Worm (Caenorhabditis elegans): ENCODE data around the gene sqst-2.
A peak's percentile ranks its signal among the peaks of the same experiment; 100 is the strongest.

DNA sequence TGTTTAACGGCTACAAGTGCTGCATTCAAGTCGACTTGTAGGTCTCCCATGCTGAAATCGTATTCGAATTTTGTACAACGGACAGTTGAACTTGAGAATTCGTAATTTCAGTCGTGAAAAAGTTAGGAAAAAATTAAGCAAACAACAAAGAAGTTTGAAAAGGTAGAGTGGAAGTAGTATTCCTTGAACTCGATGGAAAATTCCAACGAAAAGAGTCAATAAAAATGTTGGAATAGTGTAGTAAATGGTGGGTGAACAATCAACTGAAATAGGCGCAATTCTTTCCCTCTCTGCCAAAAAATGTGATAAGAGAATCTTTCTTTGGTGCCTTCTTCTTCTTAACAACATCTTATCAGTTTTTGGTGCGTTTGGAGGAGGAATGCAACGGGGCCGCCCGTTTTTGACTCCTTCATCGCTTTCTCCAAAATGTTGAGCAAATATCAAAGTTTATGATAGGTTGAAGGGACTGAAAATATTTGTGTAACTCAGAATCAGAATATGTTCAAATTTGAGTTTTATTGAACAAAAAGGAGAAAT, 2.1 kb downstream of the sqst-2 start, which contains the start of gene ifo-1:
- TF ChIP-seq pag-3 (tag; optimal IDR thresholded peaks at IDR 0.05; ENCODE audit: borderline replicate concordance) (no peak), sox-4 (tag; optimal IDR thresholded peaks at IDR 0.05) (no peak), dmd-4 (tag; optimal IDR thresholded peaks at IDR 0.05; ENCODE audit: borderline replicate concordance) (no peak), pha-4 (tag; optimal IDR thresholded peaks at IDR 0.05) (no peak), ets-4 (tag; optimal IDR thresholded peaks at IDR 0.05) (no peak), unc-86 (tag; optimal IDR thresholded peaks at IDR 0.05) (no peak), elt-2 (tag; optimal IDR thresholded peaks at IDR 0.05) (peak; percentile 86)
